Worm (Caenorhabditis elegans) whole organism, young adult: ENCODE measurements around the gene Y51B9A.9.

Experiments
- C06A6.2 ChIP-seq: fragments of 200-800 bp; sonication (Bioruptor generic); conservative IDR thresholded peaks from 2 replicates; pipeline ENCODE4 v1.3.6; 2022; ENCODE audit warnings: missing genetic modification characterization, missing compliant biosample characterization
- F37B4.10 ChIP-seq: fragments of 200-800 bp; sonication (Bioruptor generic); IDR thresholded peaks from 2 replicates; pipeline ENCODE4 v1.3.6; 2022; ENCODE audit warnings: missing genetic modification characterization, missing compliant biosample characterization
- F57C9.4 ChIP-seq: sonication (generic microtip); optimal IDR thresholded peaks from 2 replicates; lab custom pipeline; 2017; ENCODE audit warnings: mild to moderate bottlenecking, missing genetic modification characterization, missing compliant biosample characterization
- Y95B8A.8 ChIP-seq: fragments of 200-800 bp; sonication (Bioruptor generic); IDR thresholded peaks from 2 replicates; pipeline ENCODE4 v1.3.6; 2022; ENCODE audit warnings: missing genetic modification reagents, missing genetic modification characterization, missing compliant biosample characterization
- hlh-26 ChIP-seq: fragments of 200-800 bp; sonication (Bioruptor generic); conservative IDR thresholded peaks from 2 replicates; pipeline ENCODE4 v1.3.6; 2022; ENCODE audit warnings: missing genetic modification reagents, missing genetic modification characterization, missing compliant biosample characterization
- mxl-1 ChIP-seq: sonication (generic microtip); optimal IDR thresholded peaks from 2 replicates; lab custom pipeline; 2016; ENCODE audit warnings: missing genetic modification characterization, missing compliant biosample characterization
- nfyb-1 ChIP-seq: fragments of 200-800 bp; sonication (Bioruptor generic); IDR thresholded peaks from 2 replicates; pipeline ENCODE4 v1.3.6; 2022; ENCODE audit warnings: missing genetic modification reagents, missing genetic modification characterization, missing compliant biosample characterization
- rec-8 ChIP-seq, 2 experiments: sonication (generic microtip); optimal IDR thresholded peaks; 2 replicates each; lab custom pipeline; 2016; ENCODE audit warnings: mild to moderate bottlenecking in 2 of 2, missing genetic modification characterization in 2 of 2, missing genetic modification reagents in 2 of 2, missing genotype in 2 of 2, missing biosample characterization in 1 of 2, missing compliant biosample characterization in 1 of 2, moderate library complexity in 1 of 2
- sptf-2 ChIP-seq: fragments of 200-800 bp; sonication (Bioruptor generic); optimal IDR thresholded peaks from 2 replicates; lab custom pipeline; 2018; ENCODE audit warnings: mild to moderate bottlenecking, missing genetic modification characterization, missing compliant biosample characterization
- unc-130 ChIP-seq: sonication (generic microtip); optimal IDR thresholded peaks from 2 replicates; lab custom pipeline; 2016; ENCODE audit warnings: missing genetic modification reagents, missing genetic modification characterization, missing compliant biosample characterization

DNA sequence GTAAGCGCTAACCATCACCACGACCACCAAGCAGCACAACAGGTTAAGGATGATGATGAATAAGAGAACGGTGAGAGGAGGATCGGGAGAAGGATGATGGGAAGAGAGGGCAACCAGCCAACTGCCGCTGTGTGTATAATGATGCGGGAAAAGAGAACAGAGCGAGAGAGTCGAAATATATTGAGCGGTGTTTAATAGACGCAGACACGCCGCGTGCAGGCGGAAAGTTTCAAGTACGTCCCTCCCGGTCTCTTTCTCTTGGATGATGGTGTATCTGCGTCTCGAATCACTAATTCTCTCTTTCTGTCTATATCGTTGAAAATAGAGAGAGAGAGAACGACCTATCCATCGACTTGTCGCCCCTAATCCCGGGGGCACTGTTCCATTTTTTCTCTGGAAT is 40.7 kb downstream of the Y51B9A.9 start:
- TF ChIP-seq unc-130 (GFP tag; lab: Kevin White, UChicago) (no peak), F37B4.10 (GFP tag; lab: Robert Waterston, UW) (no peak), rec-8 (tag; optimal IDR thresholded peaks at IDR 0.05; lab: Kevin White, UChicago) (no peak), nfyb-1 (GFP tag; lab: Robert Waterston, UW) (0 out of 2 replicates have a peak, but pooled peaks have one; percentile 54), F57C9.4 (tag; lab: Kevin White, UChicago) (no peak), mxl-1 (tag; lab: Kevin White, UChicago) (no peak), sptf-2 (no peak), C06A6.2 (GFP tag; lab: Robert Waterston, UW) (no peak), hlh-26 (GFP tag; lab: Robert Waterston, UW) (no peak), Y95B8A.8 (GFP tag; lab: Robert Waterston, UW) (no peak)
